Worm (Caenorhabditis elegans): ENCODE data around the gene fbxa-185.

fbxa-185 gene

DNA sequence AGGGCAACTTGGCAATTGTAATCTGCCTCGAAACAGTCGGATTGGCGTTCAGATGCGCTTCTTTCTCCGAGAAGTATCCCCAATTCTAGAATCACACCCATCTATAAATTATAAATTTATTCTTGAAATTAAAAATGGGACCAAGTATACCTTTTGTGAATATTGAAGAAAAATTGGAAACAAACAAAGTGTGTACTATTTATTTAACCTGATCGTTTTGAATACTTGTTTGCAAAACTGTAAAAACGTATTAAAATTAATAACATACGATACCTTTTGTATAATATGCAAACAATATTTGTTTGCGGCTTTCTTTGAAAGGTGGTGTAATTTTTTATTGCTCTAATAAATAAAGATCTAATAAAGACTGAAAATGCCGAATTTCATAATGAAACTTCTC, 19.1 kb upstream of the fbxa-185 start, which contains the start of gene Y61B8B.3:
Gene Y61B8B.3, minus strand, starts transcription at position 101 of the 400 bp plus-strand sequence.
- no peak for TF ChIP-seq B0310.2 (tag; optimal IDR thresholded peaks at IDR 0.05)
- no peak for TF ChIP-seq F13C5.2 (tag; optimal IDR thresholded peaks at IDR 0.05)
- no peak for TF ChIP-seq aly-1 (tag; optimal IDR thresholded peaks at IDR 0.05)
- TF ChIP-seq ets-7 (tag; optimal IDR thresholded peaks at IDR 0.05): no peak
- no peak for TF ChIP-seq pes-1 (GFP tag; IDR thresholded peaks at IDR 0.05)
- TF ChIP-seq hnd-1 (tag; optimal IDR thresholded peaks at IDR 0.05): no peak
- no peak for TF ChIP-seq ceh-13 (GFP tag; optimal IDR thresholded peaks at IDR 0.05)
- TF ChIP-seq sea-1 (GFP tag; conservative IDR thresholded peaks at IDR 0.05): no peak
- no peak for TF ChIP-seq scrt-1 (GFP tag; IDR thresholded peaks at IDR 0.05)

DNA sequence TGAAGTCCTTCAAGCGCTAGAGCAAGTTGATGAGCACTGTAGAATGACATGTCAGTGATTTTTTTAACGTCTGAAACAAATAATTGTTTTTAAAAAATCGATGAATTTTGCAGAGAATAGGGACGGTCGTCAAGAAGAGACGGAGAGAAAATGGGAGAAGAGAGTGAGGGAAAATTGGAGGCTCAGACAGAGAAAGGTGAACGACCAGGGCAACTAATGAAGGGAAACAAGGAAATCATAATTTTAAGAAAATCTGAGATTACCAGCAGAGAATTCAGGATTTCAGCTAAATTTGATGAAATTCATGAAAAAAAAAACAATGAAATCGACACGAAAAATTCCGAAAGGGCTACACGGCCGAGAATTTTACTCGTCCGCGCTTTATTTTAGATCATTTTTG, 16.4 kb upstream of the fbxa-185 start, which contains the start of gene F31E9.6:
Gene F31E9.6, minus strand, starts transcription at position 91 of the 400 bp plus-strand sequence.
- no peak for TF ChIP-seq hmg-4 (GFP tag; optimal IDR thresholded peaks at IDR 0.05)
- TF ChIP-seq ceh-13 (GFP tag; optimal IDR thresholded peaks at IDR 0.05): no peak
- TF ChIP-seq flt-1 (GFP tag; IDR thresholded peaks at IDR 0.05): no peak
- TF ChIP-seq tra-4 (tag; optimal IDR thresholded peaks at IDR 0.05): no peak
- no peak for TF ChIP-seq B0310.2 (tag; optimal IDR thresholded peaks at IDR 0.05)
- TF ChIP-seq scrt-1 (GFP tag; IDR thresholded peaks at IDR 0.05): no peak
- TF ChIP-seq hmbx-1 (tag; optimal IDR thresholded peaks at IDR 0.05): no peak
- no peak for TF ChIP-seq F13C5.2 (tag; optimal IDR thresholded peaks at IDR 0.05)
- TF ChIP-seq pes-1 (GFP tag; IDR thresholded peaks at IDR 0.05): no peak
- no peak for TF ChIP-seq sea-1 (GFP tag; conservative IDR thresholded peaks at IDR 0.05)
- no peak for TF ChIP-seq tbx-11 (GFP tag; IDR thresholded peaks at IDR 0.05)
- no peak for TF ChIP-seq ets-7 (tag; optimal IDR thresholded peaks at IDR 0.05)
- TF ChIP-seq ama-1 (optimal IDR thresholded peaks at IDR 0.05): no peak
- TF ChIP-seq ceh-36 (tag; optimal IDR thresholded peaks at IDR 0.05): no peak
- no peak for TF ChIP-seq aly-1 (tag; optimal IDR thresholded peaks at IDR 0.05)

DNA sequence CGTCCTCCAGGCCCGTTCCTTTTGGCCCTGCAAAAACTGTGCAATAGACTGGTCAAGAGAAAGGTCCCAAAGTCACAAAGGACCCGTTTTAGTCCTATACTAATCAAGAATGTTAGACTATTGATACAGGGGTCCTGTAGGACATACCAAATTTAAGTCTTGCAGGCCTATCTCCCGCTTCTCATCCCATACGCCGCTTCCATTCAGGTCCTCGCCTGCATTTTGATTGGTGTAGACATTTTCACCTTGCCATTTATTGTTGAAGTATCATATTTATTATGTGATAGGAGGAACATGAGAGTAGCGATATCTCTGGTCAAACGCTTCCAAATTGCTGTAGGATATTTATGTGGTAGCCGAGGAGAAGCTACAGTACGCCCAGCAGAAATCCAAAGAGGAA, 14.1 kb upstream of the fbxa-185 start:
- TF ChIP-seq pes-1 (GFP tag; IDR thresholded peaks at IDR 0.05) (no peak), hmbx-1 (tag; optimal IDR thresholded peaks at IDR 0.05) (no peak), hnd-1 (tag; optimal IDR thresholded peaks at IDR 0.05) (no peak), ceh-13 (GFP tag; optimal IDR thresholded peaks at IDR 0.05) (no peak), ama-1 (optimal IDR thresholded peaks at IDR 0.05) (no peak)

DNA sequence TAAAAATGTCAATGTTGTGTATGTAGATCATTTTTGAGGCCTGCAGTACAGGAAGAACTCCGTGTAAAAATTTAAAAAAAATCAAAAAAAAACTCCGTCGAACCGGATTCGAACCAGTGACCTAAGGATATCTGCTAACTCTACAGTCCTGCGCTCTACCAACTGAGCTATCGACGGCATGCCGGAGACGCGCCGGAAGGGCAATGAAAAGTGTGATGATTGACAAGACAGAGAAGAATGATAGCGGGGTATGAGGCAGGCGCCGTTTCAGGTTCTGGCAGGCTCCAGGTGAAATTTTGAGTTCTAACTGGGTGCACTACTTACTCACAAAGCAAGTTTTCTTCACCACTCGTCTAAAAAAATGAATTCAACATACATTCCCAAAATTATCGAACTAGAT, 13.7 kb upstream of the fbxa-185 start, which contains the start of gene srz-58:
Gene srz-58, plus strand, starts transcription at position 362 of the 400 bp plus-strand sequence.
- TF ChIP-seq tra-4 (tag; optimal IDR thresholded peaks at IDR 0.05) (no peak), tbx-11 (GFP tag; IDR thresholded peaks at IDR 0.05) (no peak), ama-1 (optimal IDR thresholded peaks at IDR 0.05) (no peak), F13C5.2 (tag; optimal IDR thresholded peaks at IDR 0.05) (no peak), flt-1 (GFP tag; IDR thresholded peaks at IDR 0.05) (no peak), hnd-1 (tag; optimal IDR thresholded peaks at IDR 0.05) (no peak), aly-1 (tag; optimal IDR thresholded peaks at IDR 0.05) (no peak), ets-7 (tag; optimal IDR thresholded peaks at IDR 0.05) (no peak), tbx-37 (GFP tag; conservative IDR thresholded peaks at IDR 0.05) (no peak), sea-1 (GFP tag; conservative IDR thresholded peaks at IDR 0.05) (no peak), ceh-36 (tag; optimal IDR thresholded peaks at IDR 0.05) (no peak), pes-1 (GFP tag; IDR thresholded peaks at IDR 0.05) (no peak), B0310.2 (tag; optimal IDR thresholded peaks at IDR 0.05) (no peak), hmbx-1 (tag; optimal IDR thresholded peaks at IDR 0.05) (no peak), ceh-13 (GFP tag; optimal IDR thresholded peaks at IDR 0.05) (no peak), scrt-1 (GFP tag; IDR thresholded peaks at IDR 0.05) (no peak), hmg-4 (GFP tag; optimal IDR thresholded peaks at IDR 0.05) (no peak)

DNA sequence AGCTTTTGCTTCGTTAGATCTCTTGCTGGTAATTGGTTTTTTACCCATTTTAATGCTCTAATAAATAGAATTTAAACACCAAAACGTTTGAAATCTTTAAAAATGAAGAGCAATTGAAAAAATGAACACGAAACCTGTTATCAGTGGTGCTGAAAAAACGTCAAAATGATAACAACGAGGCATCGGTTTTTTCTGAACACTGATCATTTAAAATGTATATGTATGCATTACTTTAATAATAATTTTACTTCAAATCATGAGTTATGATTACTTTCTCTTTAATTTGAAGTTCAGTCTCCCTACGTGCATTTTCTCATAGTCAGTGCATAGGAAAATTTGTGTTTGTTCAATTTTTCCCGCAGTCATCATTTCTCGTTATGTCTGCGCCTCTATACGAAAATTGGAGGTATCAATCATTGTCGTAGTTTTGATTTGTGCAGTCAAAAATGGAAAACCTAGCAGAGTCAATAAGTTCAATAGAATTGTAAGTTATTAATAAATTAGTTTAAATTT, 9.0 kb upstream of the fbxa-185 start, which contains the start of gene F31E9.3:
Gene F31E9.3, plus strand, starts transcription at position 194 of the 513 bp plus-strand sequence.
- no peak for TF ChIP-seq ceh-13 (GFP tag; optimal IDR thresholded peaks at IDR 0.05)
- no peak for TF ChIP-seq aly-1 (tag; optimal IDR thresholded peaks at IDR 0.05)
- TF ChIP-seq pes-1 (GFP tag; IDR thresholded peaks at IDR 0.05): no peak
- no peak for TF ChIP-seq ets-7 (tag; optimal IDR thresholded peaks at IDR 0.05)
- TF ChIP-seq F13C5.2 (tag; optimal IDR thresholded peaks at IDR 0.05): no peak
- TF ChIP-seq ceh-36 (tag; optimal IDR thresholded peaks at IDR 0.05): no peak

DNA sequence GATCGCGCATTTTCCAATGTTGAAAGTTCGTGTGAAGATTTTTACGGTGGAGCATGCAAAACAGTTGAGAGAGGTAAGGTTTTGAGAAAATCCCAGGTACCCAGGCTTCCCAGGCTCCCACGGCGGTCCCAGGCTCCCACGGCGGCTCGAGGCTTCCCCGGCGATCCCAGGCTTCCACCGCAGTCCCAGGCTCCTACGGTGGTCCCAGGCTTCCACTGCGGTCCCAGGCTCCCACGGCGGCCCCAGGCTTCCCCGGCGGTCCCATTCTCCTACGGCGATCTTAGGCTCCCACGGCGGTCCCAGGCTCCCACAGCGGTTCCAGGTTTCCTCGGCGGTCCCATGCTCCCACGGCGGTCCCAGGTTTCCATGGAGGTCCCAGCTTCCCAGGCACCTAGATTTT, 7.6 kb upstream of the fbxa-185 start:
- TF ChIP-seq tbx-37 (GFP tag; conservative IDR thresholded peaks at IDR 0.05) (no peak), tra-4 (tag; optimal IDR thresholded peaks at IDR 0.05) (no peak), F13C5.2 (tag; optimal IDR thresholded peaks at IDR 0.05) (no peak), ceh-13 (GFP tag; optimal IDR thresholded peaks at IDR 0.05) (peak; percentile 13)

DNA sequence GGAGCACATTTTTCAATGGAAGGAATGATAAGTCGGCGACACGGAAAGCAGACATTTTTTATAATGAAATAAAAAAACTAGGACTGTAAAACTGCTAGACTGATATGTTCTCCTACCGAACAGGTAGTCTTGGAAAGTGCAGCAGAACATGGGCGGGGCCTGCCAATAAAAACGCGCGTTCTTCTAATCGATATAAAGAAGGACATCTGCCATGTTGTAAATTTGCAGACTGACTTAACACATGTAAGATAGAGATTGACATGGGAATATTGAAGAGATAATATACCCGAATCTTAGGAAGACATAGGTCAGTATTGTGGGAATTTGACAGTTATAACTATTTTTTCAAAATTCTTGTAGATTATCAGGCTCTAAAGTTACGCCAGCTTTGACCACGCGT, 3.6 kb upstream of the fbxa-185 start, which contains the start of gene sdz-16:
Gene sdz-16, minus strand, starts transcription at position 101 of the 400 bp plus-strand sequence.
- no peak for TF ChIP-seq ceh-13 (GFP tag; optimal IDR thresholded peaks at IDR 0.05)
- no peak for TF ChIP-seq hmg-4 (GFP tag; optimal IDR thresholded peaks at IDR 0.05)
- no peak for TF ChIP-seq tra-4 (tag; optimal IDR thresholded peaks at IDR 0.05)
- no peak for TF ChIP-seq sea-1 (GFP tag; conservative IDR thresholded peaks at IDR 0.05)
- no peak for TF ChIP-seq aly-1 (tag; optimal IDR thresholded peaks at IDR 0.05)
- no peak for TF ChIP-seq ama-1 (optimal IDR thresholded peaks at IDR 0.05)
- TF ChIP-seq tbx-11 (GFP tag; IDR thresholded peaks at IDR 0.05): no peak
- TF ChIP-seq hmbx-1 (tag; optimal IDR thresholded peaks at IDR 0.05): no peak
- no peak for TF ChIP-seq hnd-1 (tag; optimal IDR thresholded peaks at IDR 0.05)
- no peak for TF ChIP-seq ets-7 (tag; optimal IDR thresholded peaks at IDR 0.05)
- TF ChIP-seq tbx-37 (GFP tag; conservative IDR thresholded peaks at IDR 0.05): no peak
- no peak for TF ChIP-seq F13C5.2 (tag; optimal IDR thresholded peaks at IDR 0.05)
- TF ChIP-seq pes-1 (GFP tag; IDR thresholded peaks at IDR 0.05): no peak
- no peak for TF ChIP-seq ceh-36 (tag; optimal IDR thresholded peaks at IDR 0.05)
- TF ChIP-seq B0310.2 (tag; optimal IDR thresholded peaks at IDR 0.05): no peak
- TF ChIP-seq flt-1 (GFP tag; IDR thresholded peaks at IDR 0.05): no peak
- no peak for TF ChIP-seq scrt-1 (GFP tag; IDR thresholded peaks at IDR 0.05)

DNA sequence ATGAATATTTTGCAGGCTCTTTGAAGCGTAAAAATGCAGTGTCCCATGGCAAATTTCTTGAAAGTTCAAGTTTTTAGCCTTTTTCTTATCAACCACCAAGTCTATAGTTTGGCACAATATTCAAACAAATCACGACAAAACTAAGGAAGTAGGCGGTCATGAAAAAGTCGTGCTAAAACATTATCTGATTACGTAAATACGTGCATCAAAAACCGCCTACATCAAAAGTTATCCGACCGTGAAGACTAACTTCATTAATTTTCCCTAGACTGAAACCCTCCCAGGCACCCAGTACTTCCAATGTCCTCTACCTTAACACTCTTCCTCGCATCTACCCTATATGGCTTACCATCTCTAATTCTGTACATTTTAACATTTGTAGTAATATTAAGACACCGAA, 2.9 kb upstream of the fbxa-185 start, which contains the start of gene srg-44:
Gene srg-44, plus strand, starts transcription at position 301 of the 400 bp plus-strand sequence.
- TF ChIP-seq sea-1 (GFP tag; conservative IDR thresholded peaks at IDR 0.05) (no peak), tbx-11 (GFP tag; IDR thresholded peaks at IDR 0.05) (no peak), hmg-4 (GFP tag; optimal IDR thresholded peaks at IDR 0.05) (no peak), B0310.2 (tag; optimal IDR thresholded peaks at IDR 0.05) (no peak), scrt-1 (GFP tag; IDR thresholded peaks at IDR 0.05) (no peak), ama-1 (optimal IDR thresholded peaks at IDR 0.05) (no peak), tra-4 (tag; optimal IDR thresholded peaks at IDR 0.05) (no peak), aly-1 (tag; optimal IDR thresholded peaks at IDR 0.05) (no peak), hnd-1 (tag; optimal IDR thresholded peaks at IDR 0.05) (no peak), F13C5.2 (tag; optimal IDR thresholded peaks at IDR 0.05) (no peak), ets-7 (tag; optimal IDR thresholded peaks at IDR 0.05) (no peak), pes-1 (GFP tag; IDR thresholded peaks at IDR 0.05) (no peak), ceh-13 (GFP tag; optimal IDR thresholded peaks at IDR 0.05) (no peak), flt-1 (GFP tag; IDR thresholded peaks at IDR 0.05) (no peak), tbx-37 (GFP tag; conservative IDR thresholded peaks at IDR 0.05) (no peak), ceh-36 (tag; optimal IDR thresholded peaks at IDR 0.05) (no peak), hmbx-1 (tag; optimal IDR thresholded peaks at IDR 0.05) (no peak)

Measured in whole organism, early embryonic.